Worm (Caenorhabditis elegans) whole organism, L4/young adult: ENCODE data around the gene F20D6.12.

Source experiments
- W03F9.2 ChIP-seq: fragments of 150-350 bp; optimal IDR thresholded peaks from 2 replicates; lab custom pipeline; 2014; ENCODE audit warnings: missing biosample characterization, missing genetic modification characterization
- dao-5 ChIP-seq: sonication (generic microtip); optimal IDR thresholded peaks from 2 replicates; lab custom pipeline; 2016; ENCODE audit warnings: missing genotype, missing genetic modification characterization, moderate library complexity, missing compliant biosample characterization
- him-1 ChIP-seq: sonication (generic microtip); optimal IDR thresholded peaks from 2 replicates; lab custom pipeline; 2016; ENCODE audit warnings: missing genotype, missing genetic modification reagents, missing genetic modification characterization, missing compliant biosample characterization

The F20D6.12 gene

DNA sequence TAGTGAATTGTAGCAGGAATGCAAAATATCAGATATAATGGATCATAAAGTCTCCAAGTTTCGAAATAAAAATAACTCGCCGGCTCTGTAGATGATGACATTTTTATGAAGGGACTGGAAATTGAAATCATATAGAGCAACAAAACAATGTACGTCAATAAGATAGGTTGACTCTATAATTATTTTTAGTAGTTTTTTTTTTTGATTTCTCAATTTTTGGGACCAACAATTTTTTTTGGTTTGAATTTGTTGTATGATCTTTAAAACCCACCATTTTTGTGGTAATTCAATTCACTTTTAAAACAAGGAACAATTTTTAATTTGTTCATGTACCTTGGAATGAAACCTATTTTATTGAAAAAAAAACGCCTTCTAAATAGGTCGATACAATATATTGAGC, at the start of gene F20D6.12:
F20D6.12 (minus strand) TSS at position 101 of the 400 bp plus-strand sequence.
- no peak for TF ChIP-seq him-1 (tag; lab: Kevin White, UChicago)
- no peak for TF ChIP-seq W03F9.2 (tag; lab: Kevin White, UChicago)
- TF ChIP-seq dao-5 (tag; lab: Kevin White, UChicago): no peak

DNA sequence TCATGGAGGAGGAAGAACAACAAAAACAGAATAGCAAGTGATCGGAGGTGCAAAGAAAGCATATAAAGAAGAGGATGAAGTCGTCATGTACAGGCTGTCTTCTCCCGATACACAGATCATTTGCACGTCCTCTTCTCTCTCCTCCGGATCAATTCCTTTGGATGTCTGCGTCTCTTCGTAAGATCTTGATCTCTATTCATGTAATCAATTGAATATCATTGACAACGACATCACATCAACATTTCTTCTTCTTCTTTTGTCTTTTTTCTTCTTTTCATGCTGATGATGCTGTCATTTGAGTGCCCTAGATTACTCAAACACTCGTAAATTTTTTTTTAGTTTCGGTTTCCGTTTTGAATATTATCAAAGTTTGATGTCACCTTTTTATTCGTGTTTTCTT, 48.4 kb upstream of the F20D6.12 start, which contains the start of gene rol-3:
rol-3 (minus strand) TSS at position 120 of the 400 bp plus-strand sequence.
- TF ChIP-seq W03F9.2 (tag; lab: Kevin White, UChicago): no peak
- no peak for TF ChIP-seq him-1 (tag; lab: Kevin White, UChicago)
- no peak for TF ChIP-seq dao-5 (tag; lab: Kevin White, UChicago)

DNA sequence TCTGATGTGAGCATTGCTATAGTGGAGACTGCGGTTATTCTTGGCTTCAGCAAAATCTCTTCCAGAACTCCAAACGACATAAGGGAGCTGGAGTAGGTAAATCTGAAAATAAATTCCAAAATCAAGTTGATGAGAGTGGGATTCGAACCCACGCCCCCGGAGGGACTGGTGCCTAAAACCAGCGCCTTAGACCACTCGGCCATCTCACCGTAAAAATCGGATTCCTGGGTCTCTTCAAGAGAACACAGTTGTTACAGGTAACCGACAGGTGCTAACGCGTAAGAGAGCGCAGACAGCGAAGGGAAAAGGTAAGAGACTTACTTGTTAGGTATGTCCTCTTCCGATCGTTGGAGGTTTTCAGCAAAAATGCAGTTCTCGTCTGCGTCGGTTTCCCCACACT, 45.4 kb upstream of the F20D6.12 start:
- TF ChIP-seq W03F9.2 (tag; lab: Kevin White, UChicago) (no peak), dao-5 (tag; lab: Kevin White, UChicago) (no peak), him-1 (tag; lab: Kevin White, UChicago) (no peak)

DNA sequence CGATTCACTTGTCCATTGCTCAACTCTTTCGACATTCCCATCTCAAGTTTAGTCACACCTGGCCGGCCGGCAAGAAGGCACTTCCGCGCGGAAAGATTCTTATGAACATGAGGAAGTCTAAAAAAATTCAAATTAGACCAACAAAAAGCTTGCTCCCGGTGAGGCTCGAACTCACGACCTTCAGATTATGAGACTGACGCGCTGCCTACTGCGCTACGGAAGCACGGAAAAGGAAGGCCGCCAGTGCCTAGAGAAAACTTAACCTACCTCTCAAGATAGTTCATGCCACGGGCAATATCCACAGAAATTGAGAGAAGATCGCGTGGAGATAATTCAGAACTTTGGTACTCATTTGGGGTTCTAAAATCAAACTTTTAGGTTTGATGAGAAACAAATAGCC, 40.1 kb upstream of the F20D6.12 start:
- TF ChIP-seq dao-5 (tag; lab: Kevin White, UChicago): no peak
- no peak for TF ChIP-seq W03F9.2 (tag; lab: Kevin White, UChicago)
- no peak for TF ChIP-seq him-1 (tag; lab: Kevin White, UChicago)

DNA sequence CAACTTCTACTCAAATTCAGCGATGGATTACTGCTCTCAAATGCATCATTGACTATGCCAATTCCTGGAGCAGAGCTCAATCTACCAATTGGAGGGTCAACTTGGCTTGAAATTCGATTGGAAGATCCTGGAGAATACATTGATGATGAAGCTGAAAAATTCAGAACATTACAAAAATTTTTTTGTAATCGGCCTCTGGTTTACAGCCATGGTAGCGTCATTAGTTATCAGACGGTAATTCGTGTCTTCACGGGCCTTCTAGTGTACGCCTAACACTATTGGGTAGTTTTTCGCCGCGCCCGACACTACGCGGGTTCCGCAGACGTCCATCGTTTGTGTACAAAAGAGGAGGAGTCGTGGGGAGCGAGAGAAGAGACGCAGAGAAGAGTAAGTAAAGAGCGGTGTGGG, 38.8 kb upstream of the F20D6.12 start:
- no peak for TF ChIP-seq dao-5 (tag; lab: Kevin White, UChicago)
- TF ChIP-seq W03F9.2 (tag; lab: Kevin White, UChicago): peak; percentile 82
- peak; percentile 24 for TF ChIP-seq him-1 (tag; lab: Kevin White, UChicago)

DNA sequence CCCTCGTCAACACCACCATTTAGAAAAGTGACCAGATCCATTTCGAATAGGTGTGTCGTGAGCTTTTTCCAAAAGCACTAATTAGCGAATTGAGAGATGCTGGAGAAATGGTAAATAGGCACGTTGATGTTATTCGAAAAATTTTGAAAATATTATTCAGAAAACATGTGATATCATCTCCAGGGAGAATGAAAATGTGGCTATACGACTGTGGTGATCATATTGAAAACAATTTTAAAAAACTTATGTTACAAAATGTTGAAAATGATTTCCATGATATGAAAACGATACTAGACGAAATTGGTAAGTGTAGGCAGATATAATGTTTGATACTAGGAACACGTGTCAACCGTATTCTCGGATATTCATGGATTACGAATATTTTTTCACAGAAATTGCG, 36.9 kb upstream of the F20D6.12 start, which contains the start of gene K07C11.10:
K07C11.10 (minus strand) TSS at position 101 of the 400 bp plus-strand sequence.
- TF ChIP-seq dao-5 (tag; lab: Kevin White, UChicago): no peak

DNA sequence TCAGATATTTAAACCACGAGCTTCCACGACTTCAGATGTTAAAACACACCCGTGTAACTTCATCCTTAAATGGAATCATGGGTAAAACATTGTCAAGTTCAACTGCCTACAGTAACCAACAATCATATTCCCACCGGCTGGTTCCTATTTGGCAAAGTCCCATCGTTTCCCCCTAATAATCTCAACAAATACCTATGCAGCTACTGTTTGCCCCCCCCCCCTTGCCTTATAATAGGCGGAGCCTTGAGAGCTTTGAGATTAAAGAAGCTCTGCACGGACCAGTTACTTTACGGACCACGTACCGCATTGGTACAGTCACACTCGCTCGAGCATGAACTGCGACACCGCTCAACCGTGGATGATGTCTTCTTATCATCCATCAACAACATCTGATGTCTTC, 34.7 kb upstream of the F20D6.12 start, which contains the start of gene pax-1:
pax-1 (plus strand) TSS at position 301 of the 400 bp plus-strand sequence.
- TF ChIP-seq W03F9.2 (tag; lab: Kevin White, UChicago) (no peak), him-1 (tag; lab: Kevin White, UChicago) (no peak), dao-5 (tag; lab: Kevin White, UChicago) (no peak)

DNA sequence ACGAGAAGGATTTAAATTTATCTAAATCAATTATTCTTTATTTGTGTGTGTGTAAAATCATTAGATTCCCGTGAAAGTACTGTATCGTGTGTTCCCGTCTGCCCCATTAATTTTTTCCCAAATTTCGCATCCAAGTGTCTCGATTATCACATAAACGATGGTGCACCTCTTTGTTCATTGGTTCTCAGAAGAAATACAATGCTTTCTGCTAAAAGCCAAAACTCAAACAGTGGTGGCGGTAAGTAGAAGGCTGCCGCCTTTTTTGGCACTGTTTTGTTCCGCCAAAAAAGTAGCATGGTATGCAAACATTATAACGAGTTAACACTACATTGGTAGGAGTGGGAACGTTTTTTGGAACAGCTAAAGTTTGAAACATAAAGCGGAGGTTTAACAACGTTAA, 33.5 kb upstream of the F20D6.12 start:
- no peak for TF ChIP-seq W03F9.2 (tag; lab: Kevin White, UChicago)
- TF ChIP-seq dao-5 (tag; lab: Kevin White, UChicago): no peak
- TF ChIP-seq him-1 (tag; lab: Kevin White, UChicago): no peak

DNA sequence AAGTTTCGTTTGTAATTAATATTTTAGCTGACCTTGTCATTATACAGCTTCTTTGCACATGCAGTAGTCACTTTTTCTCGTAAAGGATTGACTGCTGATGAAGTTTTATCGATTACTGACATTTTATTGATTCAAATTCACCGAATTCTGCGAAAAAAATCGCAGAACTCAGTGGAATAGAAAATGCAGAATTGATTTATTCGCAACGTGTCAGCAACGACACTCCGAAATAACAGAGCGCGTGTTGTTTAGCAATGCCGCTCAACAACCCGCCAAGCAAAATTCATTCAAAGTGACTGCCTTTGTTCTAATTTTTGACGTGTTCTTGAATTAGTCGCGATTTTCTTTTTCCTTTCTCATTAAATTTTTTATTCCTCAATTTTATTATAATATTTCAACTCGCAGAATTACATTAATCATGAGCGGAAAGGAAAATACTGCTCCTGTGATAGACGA, 31.2 kb upstream of the F20D6.12 start, which contains the start of the genes cogc-6 and air-1:
cogc-6 (minus strand) TSS at position 234 of the 456 bp plus-strand sequence.
air-1 (plus strand) TSS at position 406 of the 456 bp plus-strand sequence.
- TF ChIP-seq him-1 (tag; lab: Kevin White, UChicago) (no peak), dao-5 (tag; lab: Kevin White, UChicago) (no peak), W03F9.2 (tag; lab: Kevin White, UChicago) (no peak)

DNA sequence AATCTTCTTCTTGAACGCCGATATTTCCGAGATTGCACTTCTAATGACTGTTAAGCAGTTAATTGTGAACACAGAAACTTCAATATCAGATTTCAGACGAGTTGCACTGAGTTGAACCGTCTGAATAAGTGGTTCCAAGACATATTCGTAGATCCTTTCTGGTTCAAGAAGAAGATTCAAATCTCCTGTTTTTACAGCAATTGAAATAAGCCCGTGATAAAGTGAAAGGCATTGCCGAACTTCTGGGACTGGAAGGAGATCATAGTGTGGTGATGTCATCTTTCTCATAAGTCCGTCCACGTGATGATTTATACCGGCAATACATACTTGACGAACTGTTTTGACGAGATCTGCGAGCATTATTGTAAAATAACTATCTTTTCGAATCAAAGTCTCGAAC, 29.6 kb upstream of the F20D6.12 start:
- TF ChIP-seq dao-5 (tag; lab: Kevin White, UChicago) (no peak), W03F9.2 (tag; lab: Kevin White, UChicago) (no peak), him-1 (tag; lab: Kevin White, UChicago) (no peak)

DNA sequence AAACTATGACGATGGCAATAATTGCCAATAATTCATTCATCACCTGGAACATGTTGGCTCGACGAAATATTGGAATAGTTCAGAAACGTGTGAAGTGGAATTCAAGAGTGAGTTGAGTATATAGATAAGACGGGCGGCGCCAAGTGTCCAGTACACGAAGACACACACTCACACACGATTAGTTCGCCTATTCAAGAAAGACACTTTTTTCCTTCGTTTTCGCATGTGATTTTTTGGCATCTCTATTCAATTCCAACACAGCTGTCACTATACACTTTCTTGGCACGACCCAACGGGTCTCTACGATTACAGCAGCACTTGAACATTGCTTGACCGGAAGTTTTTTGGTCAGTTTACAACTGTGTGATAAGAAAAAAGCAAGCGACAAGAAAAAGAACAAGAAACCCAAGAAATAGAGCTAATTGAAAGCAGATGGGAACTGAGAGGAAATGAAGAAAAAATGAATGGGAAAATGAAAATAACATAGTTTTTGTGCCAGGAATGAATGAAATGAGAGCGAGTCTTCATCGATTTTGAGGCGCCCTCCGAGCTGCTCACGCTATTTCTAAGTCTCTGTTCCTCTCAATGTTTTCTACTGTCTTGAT, 27.8 kb upstream of the F20D6.12 start, which contains the start of gene K07C11.8:
K07C11.8 (minus strand) TSS at position 224 of the 605 bp plus-strand sequence.
- no peak for TF ChIP-seq dao-5 (tag; lab: Kevin White, UChicago)
- no peak for TF ChIP-seq him-1 (tag; lab: Kevin White, UChicago)
- TF ChIP-seq W03F9.2 (tag; lab: Kevin White, UChicago): no peak

DNA sequence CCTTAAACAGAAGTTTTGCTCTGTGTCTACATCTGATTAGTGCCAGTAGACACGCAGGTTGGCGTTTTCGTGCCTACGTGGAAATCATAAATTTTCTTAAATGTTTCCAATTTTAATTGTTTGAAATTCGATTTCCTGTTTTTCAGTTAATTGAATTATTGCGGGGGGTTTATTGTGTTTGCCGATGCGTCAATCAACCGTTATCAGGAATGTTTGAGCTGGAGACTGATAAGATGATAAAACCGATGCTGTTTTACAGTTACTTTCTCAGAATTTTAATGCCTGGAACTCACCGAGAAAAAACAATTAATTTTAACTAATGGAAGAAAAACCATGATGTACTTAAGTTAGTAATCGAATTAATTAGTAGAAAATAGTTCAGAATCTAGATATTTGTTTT, 27.2 kb upstream of the F20D6.12 start:
- TF ChIP-seq W03F9.2 (tag; lab: Kevin White, UChicago): no peak
- TF ChIP-seq dao-5 (tag; lab: Kevin White, UChicago): no peak
- no peak for TF ChIP-seq him-1 (tag; lab: Kevin White, UChicago)

DNA sequence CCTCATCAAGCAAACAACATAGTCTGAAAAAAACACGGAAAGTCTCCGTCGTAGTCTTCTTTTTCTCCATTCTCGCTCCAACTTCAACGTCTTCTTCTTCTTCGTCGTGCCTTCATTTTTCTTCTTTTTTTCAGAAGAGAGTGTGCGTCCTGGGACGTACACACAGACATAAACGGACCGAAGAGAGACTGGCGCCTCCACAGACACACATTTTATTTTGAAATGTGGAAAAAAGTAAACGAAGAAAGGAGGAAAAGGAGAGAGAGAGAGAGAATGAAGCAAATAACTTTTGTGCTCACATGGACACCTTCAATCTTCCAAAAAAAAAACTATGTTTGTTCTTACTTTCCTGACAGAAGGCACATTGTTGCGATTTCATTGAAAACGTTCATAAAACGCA, 25.2 kb upstream of the F20D6.12 start:
- TF ChIP-seq W03F9.2 (tag; lab: Kevin White, UChicago) (no peak), him-1 (tag; lab: Kevin White, UChicago) (no peak), dao-5 (tag; lab: Kevin White, UChicago) (no peak)

DNA sequence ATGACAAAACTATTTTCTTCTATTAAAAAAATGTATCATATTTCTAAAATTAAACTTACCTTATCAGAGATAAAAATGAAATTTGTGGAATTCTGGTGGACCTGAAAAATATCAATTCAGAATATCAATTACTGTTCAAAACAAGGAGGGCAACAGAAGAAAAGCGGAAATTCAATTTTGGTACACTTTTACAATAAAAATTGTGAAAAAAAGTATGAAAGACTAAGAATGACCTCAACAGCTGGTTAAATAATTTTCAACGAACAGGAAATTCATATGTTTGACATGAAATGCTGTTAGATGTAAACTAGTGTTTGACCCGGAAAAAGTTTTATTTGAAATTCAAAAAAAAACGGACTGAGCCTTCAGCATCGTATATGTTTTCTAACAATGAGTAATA, 24.0 kb upstream of the F20D6.12 start, which contains the start of gene K07C11.7:
K07C11.7 (minus strand) TSS at position 101 of the 400 bp plus-strand sequence.
- no peak for TF ChIP-seq dao-5 (tag; lab: Kevin White, UChicago)
- no peak for TF ChIP-seq W03F9.2 (tag; lab: Kevin White, UChicago)
- no peak for TF ChIP-seq him-1 (tag; lab: Kevin White, UChicago)
